Fruit fly (Drosophila melanogaster): Measurements from ENCODE around the gene CG8478.

CG8478 gene

DNA sequence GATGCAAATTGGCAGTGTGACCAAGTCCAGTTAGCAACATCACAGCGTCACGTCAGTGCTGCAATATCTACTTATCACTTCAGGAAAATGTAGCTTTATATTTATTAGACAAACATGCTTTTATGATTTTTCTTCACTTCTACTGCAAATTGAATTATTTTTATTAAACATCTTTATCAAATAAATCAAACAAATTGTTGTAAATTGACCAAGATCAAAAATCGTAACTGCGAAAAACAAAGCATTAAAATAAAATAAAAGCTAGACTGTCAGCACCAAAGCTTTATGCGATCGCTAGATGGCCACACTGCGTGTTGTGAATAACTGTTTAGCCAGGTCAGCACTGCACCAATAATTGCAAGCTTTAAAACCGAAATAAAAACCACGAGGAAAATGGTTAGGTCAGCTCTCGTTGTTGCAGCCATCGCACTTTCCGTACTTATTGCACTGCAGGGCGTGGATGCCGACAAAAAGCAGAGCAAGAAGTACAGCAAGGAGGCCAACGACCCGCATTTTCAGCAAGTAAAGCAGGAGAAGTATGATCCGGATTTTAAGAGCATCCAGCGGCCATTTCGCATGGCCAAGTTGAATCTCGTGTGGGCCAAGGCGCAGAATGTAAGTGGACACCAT, 27.8 kb downstream of the CG8478 start, which contains the start of the genes CG12945 and CG8507:
Gene CG12945 (minus strand): TSS at position 45 of the 630 bp plus-strand sequence.
Gene CG8507 (plus strand): TSS at position 307 of the 630 bp plus-strand sequence.
- peak; percentile 84 for TF ChIP-seq CG17801 (GFP tag; optimal IDR thresholded peaks at IDR 0.05; ENCODE audit: partially characterized antibody)

DNA sequence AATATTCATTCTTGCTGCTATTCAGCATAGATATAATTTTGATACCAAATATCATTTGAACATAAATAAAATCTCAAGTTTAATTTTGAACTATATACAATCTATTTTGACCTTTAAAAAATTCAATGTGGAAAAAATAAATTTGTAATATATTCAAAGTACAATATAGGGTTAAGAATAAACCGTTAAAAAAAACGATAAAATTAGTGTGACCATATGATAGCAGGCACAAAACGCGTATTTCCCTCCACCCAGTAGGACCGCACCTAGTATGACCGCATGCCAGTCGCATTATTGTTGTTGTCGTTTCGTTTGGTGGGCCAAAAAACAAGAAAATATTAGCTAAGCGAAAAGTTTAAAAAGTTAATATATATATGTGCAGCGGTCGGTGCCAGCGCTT, 29.6 kb downstream of the CG8478 start, which contains the start of gene CG8516:
Gene CG8516 (plus strand): TSS at position 278 of the 400 bp plus-strand sequence.
- TF ChIP-seq CG17801 (GFP tag; optimal IDR thresholded peaks at IDR 0.05; ENCODE audit: partially characterized antibody): peak; percentile 51

DNA sequence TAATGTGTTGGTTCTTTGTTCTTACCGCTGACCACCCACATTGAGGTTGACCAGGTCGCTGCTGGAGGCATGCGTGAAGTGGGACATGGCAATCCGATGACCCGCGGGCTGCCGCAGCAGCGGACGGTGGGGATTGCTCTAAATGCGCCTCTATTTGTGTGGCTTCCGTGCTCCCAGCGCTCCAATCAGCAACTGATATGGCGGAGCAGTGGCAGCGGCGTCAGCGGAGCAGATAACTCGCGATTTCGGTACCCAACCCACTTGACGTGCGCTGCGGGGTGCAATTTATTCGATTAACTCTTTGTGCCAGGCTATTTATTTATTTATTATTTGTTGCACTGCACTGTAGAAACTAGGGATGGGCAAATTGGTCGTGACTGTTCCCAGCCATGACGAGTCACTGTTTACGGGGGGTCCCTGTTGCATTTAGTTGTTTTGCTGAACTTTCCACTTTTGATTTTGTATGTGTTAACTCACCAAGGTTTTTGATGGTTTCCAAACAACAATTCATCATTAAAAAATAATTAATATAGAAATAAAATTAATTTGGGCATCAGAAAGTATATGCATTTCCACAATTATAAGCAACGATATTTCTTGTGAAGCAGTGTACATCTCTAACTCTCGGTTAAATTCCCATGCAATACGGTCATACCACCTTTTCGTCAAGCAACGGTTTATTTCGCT, 37.3 kb downstream of the CG8478 start, which contains the start of the genes CG9467 and CG8526:
Gene CG9467 (minus strand): TSS at position 383 of the 687 bp plus-strand sequence.
Gene CG8526 (plus strand): TSS at position 637 of the 687 bp plus-strand sequence.
- peak; percentile 8 for TF ChIP-seq CG17801 (GFP tag; optimal IDR thresholded peaks at IDR 0.05; ENCODE audit: partially characterized antibody)

DNA sequence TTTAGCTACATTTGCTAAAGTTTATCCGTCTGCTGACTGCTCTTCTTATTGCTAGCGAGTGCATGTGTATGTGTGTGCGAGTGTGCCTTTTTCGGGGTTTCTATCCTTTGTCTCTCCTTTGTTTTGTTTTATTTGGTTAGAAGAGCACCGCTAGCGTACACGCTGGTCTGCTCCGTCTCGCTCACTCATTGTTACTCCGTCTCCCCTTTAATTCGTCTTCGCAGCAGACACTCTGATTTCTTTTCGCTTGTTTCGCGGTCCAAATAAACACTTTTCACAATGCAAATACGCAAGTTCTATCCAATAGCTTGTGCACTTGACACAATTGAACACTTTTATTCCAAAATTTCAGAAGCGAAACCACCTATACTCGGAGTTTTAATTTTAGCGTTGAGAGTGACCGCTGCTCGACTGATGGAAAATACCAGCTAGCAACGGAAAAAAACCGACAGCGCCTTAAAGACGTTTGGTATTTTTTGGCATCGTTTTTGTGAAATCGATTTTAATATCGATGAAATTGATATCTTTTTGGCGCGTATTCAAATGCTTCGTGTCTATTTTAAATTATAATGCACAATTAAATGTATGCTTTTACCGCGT, 45.6 kb downstream of the CG8478 start, which contains the start of gene FBXO11:
Gene FBXO11 (minus strand): TSS at position 423 of the 600 bp plus-strand sequence.
- peak; percentile 71 for TF ChIP-seq CG17801 (GFP tag; optimal IDR thresholded peaks at IDR 0.05; ENCODE audit: partially characterized antibody)

DNA sequence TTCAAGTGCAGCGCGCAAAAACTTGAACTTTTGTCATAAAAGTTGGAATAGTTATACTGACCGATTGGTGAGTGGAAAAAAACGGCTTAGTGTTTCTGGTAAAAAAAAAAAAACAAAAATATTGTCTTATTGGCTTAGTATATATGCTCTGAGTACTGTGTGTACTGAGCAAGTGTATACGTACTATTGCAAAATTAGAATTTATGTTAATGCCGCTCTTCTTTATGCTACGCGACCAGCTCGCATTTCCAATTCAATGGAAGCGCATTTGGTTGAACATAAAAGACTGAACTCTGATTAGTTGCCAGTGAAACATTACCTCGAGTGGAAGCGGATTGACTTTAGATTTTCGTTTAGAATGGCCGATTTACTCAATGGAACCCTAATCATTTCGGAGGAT, 49.0 kb downstream of the CG8478 start, which contains the start of gene CG8534:
Gene CG8534 (plus strand): TSS at position 301 of the 400 bp plus-strand sequence.
- no peak for TF ChIP-seq CG17801 (GFP tag; optimal IDR thresholded peaks at IDR 0.05; ENCODE audit: partially characterized antibody)

DNA sequence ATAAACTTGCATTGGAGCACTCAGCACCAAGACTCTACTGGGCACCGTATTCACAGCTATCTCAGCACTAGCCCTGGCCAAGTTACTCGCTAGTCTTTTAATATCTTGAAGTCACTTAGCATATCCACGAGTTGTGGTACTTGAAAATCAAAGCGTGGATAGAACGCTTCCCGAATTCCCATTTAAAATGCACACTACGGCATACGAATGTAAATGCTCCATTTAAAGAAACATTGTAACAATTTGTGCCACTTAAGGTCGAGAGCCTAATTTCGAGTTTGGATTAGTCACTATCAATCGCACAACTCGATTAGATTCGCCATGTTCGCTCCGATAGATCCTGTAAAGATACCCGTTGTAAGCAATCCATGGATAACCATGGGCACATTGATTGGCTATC, 50.4 kb downstream of the CG8478 start, which contains the start of gene eloF:
Gene eloF (plus strand): TSS at position 301 of the 400 bp plus-strand sequence.
- TF ChIP-seq CG17801 (GFP tag; optimal IDR thresholded peaks at IDR 0.05; ENCODE audit: partially characterized antibody): no peak

Data from ovary, adult (tissue).